Worm (Caenorhabditis elegans): Measurements from ENCODE around the gene H04M03.3.

ce11 chrIV:5924241-5924640 is 32.9 kb downstream of the H04M03.3 start:
- TF ChIP-seq ztf-29 (GFP tag; IDR thresholded peaks at IDR 0.05): no peak
- TF ChIP-seq tab-1 (GFP tag; IDR thresholded peaks at IDR 0.05): no peak
- no peak for TF ChIP-seq med-1 (GFP tag; optimal IDR thresholded peaks at IDR 0.05; ENCODE audit: insufficient read depth)
- no peak for TF ChIP-seq T22C8.4 (GFP tag; IDR thresholded peaks at IDR 0.05)
- TF ChIP-seq klf-2 (GFP tag; conservative IDR thresholded peaks at IDR 0.05): no peak
- TF ChIP-seq ztf-23 (GFP tag; IDR thresholded peaks at IDR 0.05): no peak
- TF ChIP-seq cog-1 (tag; optimal IDR thresholded peaks at IDR 0.05): no peak

Data from whole organism, midembryonic.